Worm (Caenorhabditis elegans): ENCODE data around the gene ppm-1.A.
A peak's percentile ranks its signal among the peaks of the same experiment; 100 is the strongest.

The ppm-1.A gene

ce11 chrV:10548981-10549380, 12.8 kb upstream of the ppm-1.A start, which contains the start of gene srd-34:
TSS of gene srd-34 (minus strand) at chrV:10549081.
- TF ChIP-seq pax-1 (tag; optimal IDR thresholded peaks at IDR 0.05) (no peak), ama-1 (optimal IDR thresholded peaks at IDR 0.05) (no peak), ceh-2 (tag; optimal IDR thresholded peaks at IDR 0.05) (no peak), dve-1 (tag; optimal IDR thresholded peaks at IDR 0.05) (no peak), pha-4 (tag; optimal IDR thresholded peaks at IDR 0.05) (no peak), zip-5 (tag; optimal IDR thresholded peaks at IDR 0.05) (no peak), C38D4.7 (GFP tag; optimal IDR thresholded peaks at IDR 0.05) (no peak), F13H6.1 (tag; optimal IDR thresholded peaks at IDR 0.05) (no peak), pat-9 (tag; optimal IDR thresholded peaks at IDR 0.05) (no peak), dmd-4 (tag; optimal IDR thresholded peaks at IDR 0.05; ENCODE audit: borderline replicate concordance) (no peak), hlh-6 (tag; optimal IDR thresholded peaks at IDR 0.05) (no peak), lim-6 (tag; optimal IDR thresholded peaks at IDR 0.05) (no peak), hlh-8 (tag; optimal IDR thresholded peaks at IDR 0.05) (no peak), rnt-1 (tag; optimal IDR thresholded peaks at IDR 0.05) (no peak), ttx-3 (tag; optimal IDR thresholded peaks at IDR 0.05) (no peak)

ce11 chrV:10546749-10547148, 10.6 kb upstream of the ppm-1.A start, which contains the start of gene F25D1.5:
TSS of gene F25D1.5 (minus strand) at chrV:10546783.
- TF ChIP-seq ahr-1 (tag; optimal IDR thresholded peaks at IDR 0.05) (no peak), ref-2 (tag; optimal IDR thresholded peaks at IDR 0.05) (no peak), unc-55 (GFP tag; optimal IDR thresholded peaks at IDR 0.05) (no peak), dmd-4 (tag; optimal IDR thresholded peaks at IDR 0.05; ENCODE audit: borderline replicate concordance) (no peak), gmeb-2 (tag; optimal IDR thresholded peaks at IDR 0.05) (no peak), ceh-45 (GFP tag; IDR thresholded peaks at IDR 0.05) (no peak), ceh-18 (tag; optimal IDR thresholded peaks at IDR 0.05) (no peak), nfya-1 (tag; optimal IDR thresholded peaks at IDR 0.05) (no peak), K02D7.2 (tag; optimal IDR thresholded peaks at IDR 0.05) (no peak), unc-42 (tag; optimal IDR thresholded peaks at IDR 0.05) (no peak), mec-3 (tag; optimal IDR thresholded peaks at IDR 0.05; ENCODE audit: borderline replicate concordance) (no peak), C38D4.7 (GFP tag; optimal IDR thresholded peaks at IDR 0.05) (no peak), zip-5 (tag; optimal IDR thresholded peaks at IDR 0.05) (no peak)

- no peak for TF ChIP-seq fkh-10 (GFP tag; optimal IDR thresholded peaks at IDR 0.05)
- no peak for TF ChIP-seq T23F11.4 (GFP tag; optimal IDR thresholded peaks at IDR 0.05)
- TF ChIP-seq nfya-1 (tag; optimal IDR thresholded peaks at IDR 0.05) = no peak
- TF ChIP-seq nhr-232 (tag; optimal IDR thresholded peaks at IDR 0.05) = no peak
Measured at ce11 chrV:10540024-10540423, 3.8 kb upstream of the ppm-1.A start, which contains the start of gene degt-1. TSS of gene degt-1 (plus strand) at chrV:10540324.

- TF ChIP-seq elt-4 (tag; optimal IDR thresholded peaks at IDR 0.05) = no peak
- TF ChIP-seq sdc-2 (tag; optimal IDR thresholded peaks at IDR 0.05) = no peak
- no peak for TF ChIP-seq hlh-30 (tag; optimal IDR thresholded peaks at IDR 0.05; ENCODE audit: insufficient read depth)
- no peak for TF ChIP-seq ref-2 (tag; optimal IDR thresholded peaks at IDR 0.05)
- no peak for TF ChIP-seq ceh-19 (GFP tag; optimal IDR thresholded peaks at IDR 0.05)
- TF ChIP-seq ceh-2 (tag; optimal IDR thresholded peaks at IDR 0.05) = no peak
- TF ChIP-seq ets-4 (tag; optimal IDR thresholded peaks at IDR 0.05) = no peak
- no peak for TF ChIP-seq C38D4.7 (GFP tag; optimal IDR thresholded peaks at IDR 0.05)
- no peak for TF ChIP-seq ceh-14 (tag; optimal IDR thresholded peaks at IDR 0.05)
- TF ChIP-seq zip-5 (tag; optimal IDR thresholded peaks at IDR 0.05) = no peak
Measured at ce11 chrV:10539114-10539513, 2.9 kb upstream of the ppm-1.A start, which contains the start of gene F25D1.8. TSS of gene F25D1.8 (plus strand) at chrV:10539414.

ce11 chrV:10536808-10537207, 620 bp upstream of the ppm-1.A start:
- TF ChIP-seq elt-2 (tag; optimal IDR thresholded peaks at IDR 0.05) (peak; percentile 37), T23F11.4 (GFP tag; optimal IDR thresholded peaks at IDR 0.05) (no peak), nfya-1 (tag; optimal IDR thresholded peaks at IDR 0.05) (peak; percentile 80), ceh-18 (tag; optimal IDR thresholded peaks at IDR 0.05) (peak; percentile 65), mec-3 (tag; optimal IDR thresholded peaks at IDR 0.05; ENCODE audit: borderline replicate concordance) (no peak), rnt-1 (tag; optimal IDR thresholded peaks at IDR 0.05) (peak; percentile 63), ceh-48 (tag; optimal IDR thresholded peaks at IDR 0.05) (peak; percentile 50), dve-1 (tag; optimal IDR thresholded peaks at IDR 0.05) (peak; percentile 35), ceh-31 (tag; optimal IDR thresholded peaks at IDR 0.05) (peak; percentile 77), hlh-30 (tag; optimal IDR thresholded peaks at IDR 0.05; ENCODE audit: insufficient read depth) (peak; percentile 8), unc-55 (GFP tag; optimal IDR thresholded peaks at IDR 0.05) (peak; percentile 29), ceh-34 (tag; optimal IDR thresholded peaks at IDR 0.05) (peak; percentile 34), ref-2 (tag; optimal IDR thresholded peaks at IDR 0.05) (peak; percentile 66), tbx-2 (tag; optimal IDR thresholded peaks at IDR 0.05) (peak; percentile 67), sdc-2 (tag; optimal IDR thresholded peaks at IDR 0.05) (peak; percentile 1), ceh-30 (tag; optimal IDR thresholded peaks at IDR 0.05) (peak; percentile 48), hlh-6 (tag; optimal IDR thresholded peaks at IDR 0.05) (no peak), F13H6.1 (tag; optimal IDR thresholded peaks at IDR 0.05) (no peak), C38D4.7 (GFP tag; optimal IDR thresholded peaks at IDR 0.05) (no peak), hlh-13 (GFP tag; optimal IDR thresholded peaks at IDR 0.05) (no peak), pros-1 (tag; optimal IDR thresholded peaks at IDR 0.05) (peak; percentile 32), unc-42 (tag; optimal IDR thresholded peaks at IDR 0.05) (peak; percentile 91), npax-4 (tag; optimal IDR thresholded peaks at IDR 0.05) (no peak)
